Worm (Caenorhabditis elegans) whole organism, L2 larva: ENCODE measurements around the gene pfd-1.
"Not testable (repeated sequence)": the region's sequence is repeated elsewhere in the genome, so short reads cannot be mapped to it uniquely, and the experiment has no call there.

Experiments used
- Y55F3AM.14 ChIP-seq: fragments of 200-800 bp; sonication (Bioruptor generic); optimal IDR thresholded peaks from 2 replicates; lab custom pipeline; 2018; ENCODE audit warnings: mild to moderate bottlenecking, missing genetic modification characterization, missing compliant biosample characterization
- ama-1 ChIP-seq: fragments of 150-350 bp; optimal IDR thresholded peaks from 2 replicates; lab custom pipeline; 2018; ENCODE audit warnings: inconsistent platforms
- ceh-16 ChIP-seq: fragments of 150-350 bp; optimal IDR thresholded peaks from 2 replicates; lab custom pipeline; 2014; ENCODE audit warnings: missing biosample characterization, missing genetic modification characterization
- elt-1 ChIP-seq: fragments of 150-350 bp; optimal IDR thresholded peaks from 2 replicates; lab custom pipeline; 2014; ENCODE audit warnings: missing biosample characterization, missing genetic modification characterization
- elt-3 ChIP-seq: sonication (generic microtip); optimal IDR thresholded peaks from 2 replicates; lab custom pipeline; 2017; ENCODE audit warnings: missing biosample characterization, missing genetic modification characterization
- fos-1 ChIP-seq: fragments of 150-350 bp; optimal IDR thresholded peaks from 2 replicates; lab custom pipeline; 2014; ENCODE audit warnings: missing biosample characterization, missing genetic modification characterization
- lin-11 ChIP-seq: fragments of 150-350 bp; sonication (generic microtip); optimal IDR thresholded peaks from 2 replicates; lab custom pipeline; 2014; ENCODE audit warnings: missing biosample characterization, missing genetic modification characterization, inconsistent platforms, mixed read lengths
- nhr-11 ChIP-seq: fragments of 150-350 bp; optimal IDR thresholded peaks from 2 replicates; lab custom pipeline; 2014; ENCODE audit warnings: missing biosample characterization, missing genetic modification characterization
- nhr-23 ChIP-seq: fragments of 150-350 bp; optimal IDR thresholded peaks from 2 replicates; lab custom pipeline; 2014; ENCODE audit warnings: missing biosample characterization, missing genetic modification reagents, missing genetic modification characterization
- nhr-77 ChIP-seq: fragments of 150-350 bp; optimal IDR thresholded peaks from 2 replicates; lab custom pipeline; 2014; ENCODE audit warnings: missing biosample characterization, missing genetic modification characterization
- sma-9 ChIP-seq, 2 experiments: fragments of 150-350 bp in 1 of 2; sonication (generic microtip) in 1 of 2; optimal IDR thresholded peaks; 2 replicates each; lab custom pipeline; 2014 to 2016; ENCODE audit warnings: missing genetic modification characterization in 2 of 2, mild to moderate bottlenecking in 1 of 2, missing biosample characterization in 1 of 2, missing compliant biosample characterization in 1 of 2, missing genetic modification reagents in 1 of 2, moderate library complexity in 1 of 2
- zag-1 ChIP-seq: fragments of 150-350 bp; optimal IDR thresholded peaks from 2 replicates; lab custom pipeline; 2014; ENCODE audit warnings: missing biosample characterization, missing genetic modification characterization
- ztf-11 ChIP-seq: sonication (generic microtip); optimal IDR thresholded peaks from 2 replicates; lab custom pipeline; 2017; ENCODE audit warnings: missing biosample characterization, missing genetic modification characterization

DNA sequence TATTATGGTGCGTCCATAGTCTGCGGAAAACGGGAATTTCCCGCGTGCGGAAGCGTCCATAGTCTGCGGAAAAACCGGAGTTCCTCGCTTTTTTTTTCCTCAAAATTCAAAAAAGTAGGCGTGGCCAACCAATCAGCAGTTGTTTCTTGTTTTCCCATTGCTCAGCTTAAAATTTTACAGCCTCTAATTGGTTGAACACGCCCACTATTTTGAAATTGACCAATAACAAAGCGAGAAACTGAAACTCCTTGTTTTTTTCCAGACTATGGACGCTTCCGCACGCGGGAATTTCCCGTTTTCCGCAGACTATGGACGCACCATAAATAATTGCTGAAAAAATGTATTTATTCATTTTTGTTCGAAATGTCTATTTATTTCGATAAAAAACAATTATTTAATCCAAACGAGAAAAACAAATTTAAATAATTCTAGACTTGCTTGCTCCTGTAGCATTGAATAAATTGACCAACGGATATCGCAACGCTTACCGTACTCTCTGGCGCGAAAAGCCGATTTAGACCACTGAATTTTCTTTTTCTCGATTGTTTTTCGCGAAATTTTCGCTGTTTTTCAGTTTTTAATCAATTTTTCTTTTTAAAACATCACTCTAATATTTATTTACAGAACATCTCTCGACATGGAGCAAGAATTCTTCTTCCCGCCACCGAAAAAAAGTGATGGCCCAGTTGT is 4.7 kb downstream of the pfd-1 start, which contains the start of gene C08F8.3:
- not testable (repeated sequence) for TF ChIP-seq nhr-77; zag-1 (tag; lab: Kevin White, UChicago); elt-3 (tag; lab: Kevin White, UChicago); elt-1 (tag; lab: Kevin White, UChicago); sma-9 (GFP tag; optimal IDR thresholded peaks at IDR 0.05; lab: Kevin White, UChicago); sma-9 (tag; optimal IDR thresholded peaks at IDR 0.05; lab: Kevin White, UChicago); fos-1 (tag; lab: Kevin White, UChicago); nhr-23 (tag; lab: Kevin White, UChicago); lin-11 (tag; lab: Kevin White, UChicago); Y55F3AM.14 (GFP tag; lab: Kevin White, UChicago); nhr-11 (tag; lab: Kevin White, UChicago); ceh-16; ama-1 (lab: Kevin White, UChicago); ztf-11 (tag; lab: Kevin White, UChicago)
